Fruit fly (Drosophila melanogaster) whole organism, pupa: ENCODE measurements around the gene CG31088.
"Not testable (repeated sequence)": the region's sequence is repeated elsewhere in the genome, so short reads cannot be mapped to it uniquely, and the experiment has no call there.

Experiments used
- CG13204 ChIP-seq: fragments of 200-800 bp; sonication (Bioruptor generic); optimal IDR thresholded peaks from 2 replicates; lab custom pipeline; 2018; ENCODE audit warnings: missing biosample characterization, mild to moderate bottlenecking, missing genetic modification characterization, moderate library complexity
- CG34367 ChIP-seq: fragments of 200-800 bp; sonication (Bioruptor generic); optimal IDR thresholded peaks from 2 replicates; lab custom pipeline; 2018; ENCODE audit warnings: missing biosample characterization, mild to moderate bottlenecking, missing genetic modification characterization
- EcR ChIP-seq: fragments of 200-800 bp; sonication (Bioruptor generic); optimal IDR thresholded peaks from 3 replicates; lab custom pipeline; 2019; ENCODE audit warnings: missing biosample characterization, missing genetic modification characterization, mild to moderate bottlenecking, moderate library complexity, missing genetic modification reagents
- Pif1A ChIP-seq: fragments of 200-800 bp; sonication (Bioruptor generic); optimal IDR thresholded peaks from 3 replicates; lab custom pipeline; 2016; ENCODE audit warnings: missing biosample characterization, missing genetic modification characterization
- Snoo ChIP-seq: fragments of 200-800 bp; sonication (Bioruptor generic); optimal IDR thresholded peaks from 3 replicates; lab custom pipeline; 2017; ENCODE audit warnings: missing biosample characterization, mild to moderate bottlenecking, missing genetic modification characterization, inconsistent platforms

- not testable (repeated sequence) for TF ChIP-seq Pif1A (GFP tag; lab: Kevin White, UChicago); EcR (GFP tag; lab: Kevin White, UChicago); Snoo; CG34367; CG13204 (GFP tag; lab: Kevin White, UChicago)
Measured at dm6 chr3R:15908098-15908497, 42.6 kb downstream of the CG31088 start, which contains the start of gene EndoU.
